Worm (Caenorhabditis elegans) whole organism, L4 larva: ENCODE data around the gene fln-1.

Experiments
- D1046.2 ChIP-seq: fragments of 200-800 bp; sonication (Bioruptor generic); IDR thresholded peaks from 2 replicates; pipeline ENCODE4 v1.3.6; 2022; ENCODE audit warnings: missing genetic modification characterization, missing compliant biosample characterization
- F10B5.3 ChIP-seq: sonication (generic microtip); optimal IDR thresholded peaks from 2 replicates; lab custom pipeline; 2016; ENCODE audit warnings: mild to moderate bottlenecking, missing genetic modification characterization, missing compliant biosample characterization
- F49E8.2 ChIP-seq: sonication (generic microtip); optimal IDR thresholded peaks from 2 replicates; lab custom pipeline; 2016; ENCODE audit warnings: missing compliant biosample characterization, mild to moderate bottlenecking, missing genetic modification characterization, borderline replicate concordance
- T26A8.4 ChIP-seq: fragments of 200-800 bp; sonication (Bioruptor generic); IDR thresholded peaks from 2 replicates; pipeline ENCODE4 v1.3.6; 2022; ENCODE audit warnings: missing genetic modification characterization, missing compliant biosample characterization
- Y105C5A.15 ChIP-seq: fragments of 200-800 bp; sonication (Bioruptor generic); IDR thresholded peaks from 2 replicates; pipeline ENCODE4 v1.3.6; 2022; ENCODE audit warnings: missing genetic modification characterization, missing compliant biosample characterization
- Y48G9A.11 ChIP-seq: fragments of 200-800 bp; sonication (Bioruptor generic); IDR thresholded peaks from 2 replicates; pipeline ENCODE4 v1.3.6; 2022; ENCODE audit warnings: missing genetic modification reagents, missing genetic modification characterization, missing compliant biosample characterization
- Y5F2A.4 ChIP-seq: fragments of 200-800 bp; sonication (Bioruptor generic); optimal IDR thresholded peaks from 2 replicates; lab custom pipeline; 2018; ENCODE audit warnings: mild to moderate bottlenecking, missing genetic modification characterization, missing compliant biosample characterization
- aha-1 ChIP-seq: fragments of 150-350 bp; peaks from one replicate; lab custom pipeline; 2014; ENCODE audit warnings: missing biosample characterization, missing genetic modification characterization
- ama-1 ChIP-seq: fragments of 150-350 bp; optimal IDR thresholded peaks from 2 replicates; lab custom pipeline; 2014; ENCODE audit warnings: inconsistent platforms, mixed read lengths
- arid-1 ChIP-seq: fragments of 200-800 bp; sonication (Bioruptor generic); conservative IDR thresholded peaks from 2 replicates; pipeline ENCODE4 v1.3.6; 2022; ENCODE audit warnings: missing genetic modification reagents, missing genetic modification characterization, missing compliant biosample characterization
- ceh-32 ChIP-seq: sonication (generic microtip); optimal IDR thresholded peaks from 2 replicates; lab custom pipeline; 2016; ENCODE audit warnings: mild to moderate bottlenecking, missing genetic modification characterization, missing compliant biosample characterization; ENCODE audit not compliant: poor library complexity
- ceh-62 ChIP-seq: sonication (generic microtip); optimal IDR thresholded peaks from 2 replicates; lab custom pipeline; 2017; ENCODE audit warnings: missing biosample characterization, missing genetic modification characterization
- ceh-82 ChIP-seq: sonication (generic microtip); optimal IDR thresholded peaks from 2 replicates; lab custom pipeline; 2017; ENCODE audit warnings: missing biosample characterization, missing genetic modification characterization
- ctbp-1 ChIP-seq: fragments of 200-800 bp; sonication (Bioruptor generic); IDR thresholded peaks from 2 replicates; pipeline ENCODE4 v1.3.6; 2022; ENCODE audit warnings: missing genetic modification reagents, missing genetic modification characterization, missing compliant biosample characterization
- daf-12 ChIP-seq: fragments of 150-350 bp; optimal IDR thresholded peaks from 2 replicates; lab custom pipeline; 2014; ENCODE audit warnings: missing biosample characterization, missing genetic modification reagents, missing genetic modification characterization
- daf-16 ChIP-seq, 3 experiments: sonication (generic microtip); optimal IDR thresholded peaks; 2 replicates each; lab custom pipeline; 2016 to 2017; ENCODE audit warnings: missing genetic modification characterization in 3 of 3, missing genetic modification reagents in 3 of 3, mild to moderate bottlenecking in 2 of 3, missing compliant biosample characterization in 2 of 3, missing biosample characterization in 1 of 3, moderate library complexity in 1 of 3
- daf-19 ChIP-seq: fragments of 200-800 bp; sonication (Bioruptor generic); conservative IDR thresholded peaks from 2 replicates; pipeline ENCODE4 v1.3.6; 2022; ENCODE audit warnings: missing genetic modification characterization, missing compliant biosample characterization
- daf-8 ChIP-seq: fragments of 200-800 bp; sonication (Bioruptor generic); IDR thresholded peaks from 2 replicates; pipeline ENCODE4 v1.3.6; 2022; ENCODE audit warnings: missing genetic modification characterization, missing compliant biosample characterization
- dmd-9 ChIP-seq: fragments of 200-800 bp; sonication (Bioruptor generic); IDR thresholded peaks from 2 replicates; pipeline ENCODE4 v1.3.6; 2022; ENCODE audit warnings: missing genetic modification reagents, missing genetic modification characterization, missing compliant biosample characterization
- dpl-1 ChIP-seq: fragments of 150-350 bp; optimal IDR thresholded peaks from 2 replicates; lab custom pipeline; 2014; ENCODE audit warnings: missing biosample characterization, missing genetic modification reagents, missing genetic modification characterization
- duxl-1 ChIP-seq: sonication (generic microtip); optimal IDR thresholded peaks from 2 replicates; lab custom pipeline; 2016; ENCODE audit warnings: mild to moderate bottlenecking, missing genetic modification characterization, moderate library complexity, missing compliant biosample characterization; ENCODE audit not compliant: poor library complexity
- egl-27 ChIP-seq: sonication (generic microtip); optimal IDR thresholded peaks from 3 replicates; lab custom pipeline; 2017; ENCODE audit warnings: missing biosample characterization, missing genetic modification reagents, missing genetic modification characterization
- egl-43 ChIP-seq: fragments of 200-800 bp; sonication (Bioruptor generic); IDR thresholded peaks from 2 replicates; pipeline ENCODE4 v1.3.6; 2022; ENCODE audit warnings: missing genetic modification reagents, missing genetic modification characterization, missing compliant biosample characterization
- fkh-10 ChIP-seq: fragments of 150-350 bp; optimal IDR thresholded peaks from 2 replicates; lab custom pipeline; 2014; ENCODE audit warnings: missing biosample characterization, missing genetic modification reagents, missing genetic modification characterization
- hif-1 ChIP-seq, 2 experiments: sonication (generic microtip); optimal IDR thresholded peaks; 2 replicates each; lab custom pipeline; 2016 to 2017; ENCODE audit warnings: missing compliant biosample characterization in 2 of 2, missing genetic modification characterization in 2 of 2, missing genetic modification reagents in 2 of 2, missing genotype in 2 of 2, mild to moderate bottlenecking in 1 of 2
- hmg-1.1 ChIP-seq: fragments of 200-800 bp; sonication (Bioruptor generic); IDR thresholded peaks from 2 replicates; pipeline ENCODE4 v1.3.6; 2022; ENCODE audit warnings: missing genetic modification reagents, missing genetic modification characterization, missing compliant biosample characterization
- jun-1 ChIP-seq: fragments of 150-350 bp; optimal IDR thresholded peaks from 2 replicates; lab custom pipeline; 2014; ENCODE audit warnings: missing biosample characterization, missing genetic modification reagents, missing genetic modification characterization
- lim-7 ChIP-seq: fragments of 200-800 bp; sonication (Bioruptor generic); IDR thresholded peaks from 2 replicates; pipeline ENCODE4 v1.3.6; 2022; ENCODE audit warnings: missing genetic modification characterization, missing compliant biosample characterization
- lin-1 ChIP-seq: fragments of 200-800 bp; sonication (Bioruptor generic); IDR thresholded peaks from 2 replicates; pipeline ENCODE4 v1.3.6; 2022; ENCODE audit warnings: missing genetic modification reagents, missing genetic modification characterization, missing compliant biosample characterization
- lin-13 ChIP-seq: fragments of 150-350 bp; optimal IDR thresholded peaks from 2 replicates; lab custom pipeline; 2014; ENCODE audit warnings: missing biosample characterization, missing genetic modification reagents, missing genetic modification characterization
- lin-38 ChIP-seq: fragments of 200-800 bp; sonication (Bioruptor generic); IDR thresholded peaks from 2 replicates; pipeline ENCODE4 v1.3.6; 2022; ENCODE audit warnings: missing genetic modification reagents, missing genetic modification characterization, missing compliant biosample characterization
- lin-39 ChIP-seq: fragments of 150-350 bp; optimal IDR thresholded peaks from 2 replicates; lab custom pipeline; 2014; ENCODE audit warnings: missing biosample characterization, missing genetic modification reagents, missing genetic modification characterization
- lir-3 ChIP-seq: sonication (generic microtip); optimal IDR thresholded peaks from 2 replicates; lab custom pipeline; 2016; ENCODE audit warnings: mild to moderate bottlenecking, missing genetic modification characterization, missing compliant biosample characterization
- mes-2 ChIP-seq: sonication (generic microtip); optimal IDR thresholded peaks from 2 replicates; lab custom pipeline; 2016; ENCODE audit warnings: missing genotype, mild to moderate bottlenecking, missing genetic modification characterization, missing compliant biosample characterization; ENCODE audit not compliant: poor library complexity, severe bottlenecking
- mxl-3 ChIP-seq: fragments of 200-800 bp; sonication (Bioruptor generic); optimal IDR thresholded peaks from 2 replicates; lab custom pipeline; 2018; ENCODE audit warnings: mild to moderate bottlenecking, missing genetic modification characterization, missing compliant biosample characterization
- nhr-102 ChIP-seq: sonication (generic microtip); optimal IDR thresholded peaks from 2 replicates; lab custom pipeline; 2016; ENCODE audit warnings: mild to moderate bottlenecking, missing genetic modification characterization, moderate library complexity, missing compliant biosample characterization
- nhr-111 ChIP-seq: fragments of 200-800 bp; sonication (Bioruptor generic); optimal IDR thresholded peaks from 2 replicates; lab custom pipeline; 2018; ENCODE audit warnings: mild to moderate bottlenecking, missing genetic modification characterization, missing compliant biosample characterization
- nhr-237 ChIP-seq: sonication (generic microtip); optimal IDR thresholded peaks from 2 replicates; lab custom pipeline; 2017; ENCODE audit warnings: missing biosample characterization, missing genetic modification characterization
- nhr-6 ChIP-seq: fragments of 150-350 bp; optimal IDR thresholded peaks from 2 replicates; lab custom pipeline; 2014; ENCODE audit warnings: missing biosample characterization, missing genetic modification characterization
- saeg-2 ChIP-seq: fragments of 200-800 bp; sonication (Bioruptor generic); IDR thresholded peaks from 2 replicates; pipeline ENCODE4 v1.3.6; 2022; ENCODE audit warnings: missing genetic modification reagents, missing genetic modification characterization, missing compliant biosample characterization
- sdz-12 ChIP-seq: fragments of 200-800 bp; sonication (Bioruptor generic); optimal IDR thresholded peaks from 2 replicates; lab custom pipeline; 2018; ENCODE audit warnings: mild to moderate bottlenecking, missing genetic modification characterization, missing compliant biosample characterization
- set-16 ChIP-seq: fragments of 200-800 bp; sonication (Bioruptor generic); IDR thresholded peaks from 2 replicates; pipeline ENCODE4 v1.3.6; 2022; ENCODE audit warnings: missing genetic modification reagents, missing genetic modification characterization, missing compliant biosample characterization
- spr-1 ChIP-seq: sonication (generic microtip); optimal IDR thresholded peaks from 2 replicates; lab custom pipeline; 2016; ENCODE audit warnings: mild to moderate bottlenecking, missing genetic modification characterization, missing compliant biosample characterization
- unc-130 ChIP-seq: sonication (generic microtip); optimal IDR thresholded peaks from 2 replicates; lab custom pipeline; 2016; ENCODE audit warnings: missing genetic modification reagents, missing genetic modification characterization, missing compliant biosample characterization
- zfp-2 ChIP-seq: sonication (generic microtip); optimal IDR thresholded peaks from 2 replicates; lab custom pipeline; 2016; ENCODE audit warnings: mild to moderate bottlenecking, missing genetic modification characterization, missing compliant biosample characterization
- ztf-11 ChIP-seq: fragments of 150-350 bp; optimal IDR thresholded peaks from 2 replicates; lab custom pipeline; 2014; ENCODE audit warnings: missing biosample characterization, missing genetic modification characterization

The fln-1 gene

DNA sequence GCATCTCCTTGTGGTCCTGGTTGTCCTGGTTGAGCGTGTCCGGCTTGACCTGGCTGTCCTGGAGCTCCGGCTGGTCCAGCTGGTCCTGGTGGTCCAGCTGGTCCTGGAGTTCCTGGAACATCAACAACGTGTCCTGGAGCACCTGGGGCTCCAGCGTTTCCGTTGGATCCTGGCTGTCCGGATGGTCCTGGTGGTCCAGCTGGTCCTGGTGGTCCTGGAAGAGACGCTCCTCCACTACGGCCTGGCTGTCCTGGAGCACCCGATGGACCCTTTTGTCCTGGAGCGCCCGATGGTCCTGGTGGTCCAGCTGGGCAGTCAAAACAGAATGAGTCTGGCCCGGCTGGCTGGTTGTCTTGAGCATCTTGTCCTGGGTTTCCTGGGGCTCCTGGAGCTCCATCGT, 50.2 kb downstream of the fln-1 start:
- 0 out of 2 replicates have a peak, but pooled peaks have one; percentile 38 for TF ChIP-seq egl-43 (GFP tag; lab: Robert Waterston, UW)
- no peak for TF ChIP-seq ztf-11 (tag; lab: Kevin White, UChicago)
- TF ChIP-seq sdz-12 (GFP tag; lab: Kevin White, UChicago): no peak
- TF ChIP-seq Y48G9A.11 (GFP tag; lab: Robert Waterston, UW): 0 out of 2 replicates have a peak, but pooled peaks have one; percentile 32
- peak; percentile 26 for TF ChIP-seq Y5F2A.4 (GFP tag; lab: Kevin White, UChicago)
- no peak for TF ChIP-seq spr-1 (tag; lab: Kevin White, UChicago)
- no peak for TF ChIP-seq duxl-1 (tag; lab: Kevin White, UChicago)
- no peak for TF ChIP-seq nhr-6 (tag; lab: Kevin White, UChicago)
- peak; percentile 97 for TF ChIP-seq set-16
- no peak for TF ChIP-seq daf-19 (GFP tag; lab: Robert Waterston, UW)

DNA sequence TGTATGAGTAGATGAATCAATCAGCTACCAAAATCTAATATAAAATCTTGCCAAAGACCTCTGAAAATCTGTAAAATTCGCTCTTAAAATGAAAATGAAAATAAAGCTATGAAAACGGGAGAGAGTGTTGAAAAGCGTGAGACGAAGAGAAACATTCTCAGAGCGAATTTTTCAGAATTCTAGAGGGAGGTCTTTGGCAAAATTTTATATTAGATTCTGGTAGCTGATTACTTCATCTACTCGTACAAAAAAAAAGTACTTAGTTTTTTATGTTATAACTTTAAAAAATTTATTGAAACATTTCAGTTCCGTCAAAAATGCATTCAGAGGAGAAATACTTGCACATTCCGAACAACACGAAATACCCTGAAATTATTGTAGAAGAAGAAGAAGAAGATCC, 51.1 kb downstream of the fln-1 start, which contains the start of gene drl-1:
drl-1 (plus strand) TSS at position 301 of the 400 bp plus-strand sequence.
- no peak for TF ChIP-seq ctbp-1

DNA sequence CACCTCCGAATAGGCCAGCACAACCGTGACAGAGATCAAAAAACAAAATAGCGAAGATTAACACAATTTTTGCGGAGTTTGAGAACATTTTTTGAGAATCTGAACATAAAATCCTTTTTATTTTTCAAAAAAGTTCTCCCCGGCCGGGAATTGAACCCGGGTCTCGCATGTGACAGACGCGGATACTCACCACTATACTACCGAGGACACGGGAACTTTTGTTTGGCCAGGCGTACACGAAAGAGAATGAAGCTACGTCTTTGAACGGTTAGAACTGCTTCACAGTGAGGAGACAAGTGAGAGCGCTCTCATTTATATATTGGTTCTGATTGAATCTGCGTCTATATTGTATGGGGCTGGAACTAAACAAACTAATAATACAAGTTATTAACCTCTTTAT, 53.3 kb downstream of the fln-1 start, which contains the start of gene grl-26:
grl-26 (minus strand) TSS at position 318 of the 400 bp plus-strand sequence.
- TF ChIP-seq dmd-9 (GFP tag; lab: Robert Waterston, UW) (0 out of 2 replicates have a peak, but pooled peaks have one; percentile 58), daf-12 (no peak), ceh-82 (tag; lab: Kevin White, UChicago) (no peak), lin-13 (GFP tag; lab: Kevin White, UChicago) (no peak), nhr-237 (tag; lab: Kevin White, UChicago) (no peak), sdz-12 (GFP tag; lab: Kevin White, UChicago) (peak; percentile 71), lin-1 (peak; percentile 82), mxl-3 (GFP tag; lab: Kevin White, UChicago) (peak; percentile 59), unc-130 (GFP tag; lab: Kevin White, UChicago) (peak; percentile 69), lin-38 (GFP tag; lab: Robert Waterston, UW) (peak; percentile 82), dpl-1 (GFP tag; lab: Kevin White, UChicago) (no peak), nhr-102 (tag; lab: Kevin White, UChicago) (peak; percentile 59), fkh-10 (no peak), F49E8.2 (tag; lab: Kevin White, UChicago) (peak; percentile 55), ceh-32 (tag; lab: Kevin White, UChicago) (no peak), lin-39 (tag; lab: Kevin White, UChicago) (no peak), egl-27 (tag; lab: Kevin White, UChicago) (no peak), zfp-2 (tag; lab: Kevin White, UChicago) (no peak), daf-16 (GFP tag; optimal IDR thresholded peaks at IDR 0.05; lab: Kevin White, UChicago) (peak in 1 of 2 experiments; percentile 89), daf-16 (tag; optimal IDR thresholded peaks at IDR 0.05; lab: Kevin White, UChicago) (peak; percentile 69), D1046.2 (GFP tag; lab: Robert Waterston, UW) (peak; percentile 89; the same call in 1 of the 2 replicates), Y105C5A.15 (GFP tag; lab: Robert Waterston, UW) (0 out of 2 replicates have a peak, but pooled peaks have one; percentile 51), T26A8.4 (GFP tag; lab: Robert Waterston, UW) (peak; percentile 81), aha-1 (tag; lab: Kevin White, UChicago) (peak; percentile 92), daf-8 (no peak), ama-1 (no peak), nhr-111 (GFP tag; lab: Kevin White, UChicago) (peak; percentile 71), spr-1 (tag; lab: Kevin White, UChicago) (peak; percentile 59), egl-43 (GFP tag; lab: Robert Waterston, UW) (peak; percentile 90), F10B5.3 (tag; lab: Kevin White, UChicago) (peak; percentile 2), hmg-1.1 (GFP tag; lab: Robert Waterston, UW) (peak; percentile 84), hif-1 (tag; optimal IDR thresholded peaks at IDR 0.05; lab: Kevin White, UChicago) (peak in 1 of 2 experiments; percentile 52), arid-1 (GFP tag; lab: Robert Waterston, UW) (peak; percentile 93), lim-7 (GFP tag; lab: Robert Waterston, UW) (peak; percentile 91), ceh-62 (tag; lab: Kevin White, UChicago) (no peak), saeg-2 (0 out of 2 replicates have a peak, but pooled peaks have one; percentile 40), ztf-11 (tag; lab: Kevin White, UChicago) (no peak), jun-1 (tag; lab: Kevin White, UChicago) (no peak), mes-2 (peak; percentile 80), lir-3 (no peak)
